Worm (Caenorhabditis elegans) whole organism, L4 larva: ENCODE measurements around the gene srab-17.

ENCODE experiments used
- F10B5.3 ChIP-seq: sonication (generic microtip); optimal IDR thresholded peaks from 2 replicates; lab custom pipeline; 2016; ENCODE audit warnings: mild to moderate bottlenecking, missing genetic modification characterization, missing compliant biosample characterization
- F37D6.2 ChIP-seq: sonication (generic microtip); optimal IDR thresholded peaks from 2 replicates; lab custom pipeline; 2016; ENCODE audit warnings: mild to moderate bottlenecking, missing genetic modification characterization, missing compliant biosample characterization
- F49E8.2 ChIP-seq: sonication (generic microtip); optimal IDR thresholded peaks from 2 replicates; lab custom pipeline; 2016; ENCODE audit warnings: missing compliant biosample characterization, mild to moderate bottlenecking, missing genetic modification characterization, borderline replicate concordance
- R02D3.7 ChIP-seq: fragments of 150-350 bp; sonication (generic microtip); optimal IDR thresholded peaks from 3 replicates; lab custom pipeline; 2014; ENCODE audit warnings: missing biosample characterization, missing genetic modification characterization
- T26A8.4 ChIP-seq: fragments of 200-800 bp; sonication (Bioruptor generic); IDR thresholded peaks from 2 replicates; pipeline ENCODE4 v1.3.6; 2022; ENCODE audit warnings: missing genetic modification characterization, missing compliant biosample characterization
- ZK546.5 ChIP-seq, 2 experiments: sonication (generic microtip); optimal IDR thresholded peaks; 2 replicates each; lab custom pipeline; 2017; ENCODE audit warnings: missing biosample characterization in 2 of 2, missing genetic modification characterization in 2 of 2
- aha-1 ChIP-seq: fragments of 150-350 bp; peaks from one replicate; lab custom pipeline; 2014; ENCODE audit warnings: missing biosample characterization, missing genetic modification characterization
- aly-2 ChIP-seq: sonication (generic microtip); optimal IDR thresholded peaks from 2 replicates; lab custom pipeline; 2018; ENCODE audit warnings: missing biosample characterization, missing genetic modification characterization
- ceh-20 ChIP-seq: fragments of 200-800 bp; sonication (Bioruptor generic); IDR thresholded peaks from 2 replicates; pipeline ENCODE4 v1.3.6; 2022; ENCODE audit warnings: missing genetic modification reagents, missing genetic modification characterization, missing compliant biosample characterization
- cey-2 ChIP-seq: sonication (generic microtip); optimal IDR thresholded peaks from 3 replicates; lab custom pipeline; 2017; ENCODE audit warnings: missing genetic modification characterization, mild to moderate bottlenecking, missing compliant biosample characterization, antibody characterized with exemption, borderline replicate concordance; ENCODE audit not compliant: insufficient read depth
- daf-12 ChIP-seq: fragments of 150-350 bp; optimal IDR thresholded peaks from 2 replicates; lab custom pipeline; 2014; ENCODE audit warnings: missing biosample characterization, missing genetic modification reagents, missing genetic modification characterization
- daf-8 ChIP-seq: fragments of 200-800 bp; sonication (Bioruptor generic); IDR thresholded peaks from 2 replicates; pipeline ENCODE4 v1.3.6; 2022; ENCODE audit warnings: missing genetic modification characterization, missing compliant biosample characterization
- dmd-6 ChIP-seq: fragments of 200-800 bp; sonication (Bioruptor generic); IDR thresholded peaks from 2 replicates; pipeline ENCODE4 v1.3.6; 2022; ENCODE audit warnings: missing genetic modification reagents, missing genetic modification characterization, missing compliant biosample characterization
- dmd-8 ChIP-seq: fragments of 200-800 bp; sonication (Bioruptor generic); IDR thresholded peaks from 2 replicates; pipeline ENCODE4 v1.3.6; 2022; ENCODE audit warnings: missing genetic modification characterization, missing compliant biosample characterization
- dpl-1 ChIP-seq: fragments of 150-350 bp; optimal IDR thresholded peaks from 2 replicates; lab custom pipeline; 2014; ENCODE audit warnings: missing biosample characterization, missing genetic modification reagents, missing genetic modification characterization
- hif-1 ChIP-seq, 2 experiments: sonication (generic microtip); optimal IDR thresholded peaks; 2 replicates each; lab custom pipeline; 2016 to 2017; ENCODE audit warnings: missing compliant biosample characterization in 2 of 2, missing genetic modification characterization in 2 of 2, missing genetic modification reagents in 2 of 2, missing genotype in 2 of 2, mild to moderate bottlenecking in 1 of 2
- lin-39 ChIP-seq: fragments of 150-350 bp; optimal IDR thresholded peaks from 2 replicates; lab custom pipeline; 2014; ENCODE audit warnings: missing biosample characterization, missing genetic modification reagents, missing genetic modification characterization
- lsy-2 ChIP-seq, 2 experiments: fragments of 150-350 bp in 1 of 2; sonication (generic microtip) in 1 of 2; optimal IDR thresholded peaks; 2 replicates each; lab custom pipeline; 2014 to 2017; ENCODE audit warnings: missing biosample characterization in 2 of 2, missing genetic modification characterization in 2 of 2
- mdt-29 ChIP-seq: fragments of 200-800 bp; sonication (Bioruptor generic); IDR thresholded peaks from 2 replicates; pipeline ENCODE4 v1.3.6; 2022; ENCODE audit warnings: missing genetic modification reagents, missing genetic modification characterization, missing compliant biosample characterization
- mep-1 ChIP-seq: fragments of 150-350 bp; sonication (generic microtip); optimal IDR thresholded peaks from 3 replicates; lab custom pipeline; 2014; ENCODE audit warnings: missing biosample characterization, missing genetic modification characterization
- mes-2 ChIP-seq: sonication (generic microtip); optimal IDR thresholded peaks from 2 replicates; lab custom pipeline; 2016; ENCODE audit warnings: missing genotype, mild to moderate bottlenecking, missing genetic modification characterization, missing compliant biosample characterization; ENCODE audit not compliant: poor library complexity, severe bottlenecking
- mxl-2 ChIP-seq: fragments of 200-800 bp; sonication (Bioruptor generic); conservative IDR thresholded peaks from 2 replicates; pipeline ENCODE4 v1.3.6; 2022; ENCODE audit warnings: missing genetic modification reagents, missing genetic modification characterization, missing compliant biosample characterization
- nhr-10 ChIP-seq: fragments of 150-350 bp; optimal IDR thresholded peaks from 2 replicates; lab custom pipeline; 2014; ENCODE audit warnings: missing biosample characterization, missing genetic modification characterization
- nhr-11 ChIP-seq: fragments of 150-350 bp; optimal IDR thresholded peaks from 2 replicates; lab custom pipeline; 2014; ENCODE audit warnings: missing biosample characterization, missing genetic modification characterization
- nhr-42 ChIP-seq: fragments of 200-800 bp; sonication (Bioruptor generic); IDR thresholded peaks from 2 replicates; pipeline ENCODE4 v1.3.6; 2022; ENCODE audit warnings: missing genetic modification characterization, missing compliant biosample characterization
- php-3 ChIP-seq: fragments of 200-800 bp; sonication (Bioruptor generic); IDR thresholded peaks from 2 replicates; pipeline ENCODE4 v1.3.6; 2022; ENCODE audit warnings: missing genetic modification reagents, missing genetic modification characterization, missing compliant biosample characterization
- pqm-1 ChIP-seq: sonication (generic microtip); optimal IDR thresholded peaks from 2 replicates; lab custom pipeline; 2017; ENCODE audit warnings: missing biosample characterization, missing genetic modification characterization
- saeg-2 ChIP-seq: fragments of 200-800 bp; sonication (Bioruptor generic); IDR thresholded peaks from 2 replicates; pipeline ENCODE4 v1.3.6; 2022; ENCODE audit warnings: missing genetic modification reagents, missing genetic modification characterization, missing compliant biosample characterization
- set-16 ChIP-seq: fragments of 200-800 bp; sonication (Bioruptor generic); IDR thresholded peaks from 2 replicates; pipeline ENCODE4 v1.3.6; 2022; ENCODE audit warnings: missing genetic modification reagents, missing genetic modification characterization, missing compliant biosample characterization
- snpc-4 ChIP-seq: fragments of 150-350 bp; optimal IDR thresholded peaks from 2 replicates; lab custom pipeline; 2014; ENCODE audit warnings: missing biosample characterization, missing genetic modification characterization
- unc-62 ChIP-seq, 3 experiments: fragments of 150-350 bp in 1 of 3; sonication (generic microtip); optimal IDR thresholded peaks in 2 of 3; peaks in 1 of 3; 1 replicate in 1 of 3; 2 replicates in 2 of 3; lab custom pipeline; 2014 to 2017; ENCODE audit warnings: missing biosample characterization in 3 of 3, missing genetic modification characterization in 3 of 3, missing genetic modification reagents in 3 of 3, missing genotype in 1 of 3
- vab-7 ChIP-seq: fragments of 200-800 bp; sonication (Bioruptor generic); IDR thresholded peaks from 2 replicates; pipeline ENCODE4 v1.3.6; 2022; ENCODE audit warnings: missing genetic modification reagents, missing genetic modification characterization, missing compliant biosample characterization
- ztf-11 ChIP-seq: fragments of 150-350 bp; optimal IDR thresholded peaks from 2 replicates; lab custom pipeline; 2014; ENCODE audit warnings: missing biosample characterization, missing genetic modification characterization

The srab-17 gene

DNA sequence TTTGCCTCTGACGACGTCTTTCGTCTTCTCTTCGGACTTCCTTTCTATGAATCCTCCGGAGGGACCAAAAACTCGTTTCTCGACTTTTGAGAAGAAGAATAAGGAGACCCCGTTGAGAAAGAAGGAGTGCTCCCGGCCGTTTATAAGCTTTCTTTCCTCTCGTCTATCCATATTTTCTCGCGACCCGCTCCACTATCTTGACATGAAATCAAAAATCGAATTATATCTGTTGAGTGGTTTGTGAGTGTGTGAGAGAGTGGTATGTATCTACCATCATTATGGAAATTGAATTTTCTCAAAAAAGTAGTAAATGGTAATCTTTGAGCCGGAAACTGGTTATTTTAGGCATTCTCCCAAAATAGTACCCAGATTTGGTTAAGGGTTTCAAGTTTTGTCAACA, 43.0 kb upstream of the srab-17 start:
- TF ChIP-seq unc-62 (GFP tag; optimal IDR thresholded peaks at IDR 0.05 in 1 of 2; lab: Kevin White, UChicago) (peak in 1 of 2 experiments; percentile 45), unc-62 (tag; optimal IDR thresholded peaks at IDR 0.05; lab: Kevin White, UChicago) (no peak), vab-7 (no peak), F49E8.2 (tag; lab: Kevin White, UChicago) (no peak)

DNA sequence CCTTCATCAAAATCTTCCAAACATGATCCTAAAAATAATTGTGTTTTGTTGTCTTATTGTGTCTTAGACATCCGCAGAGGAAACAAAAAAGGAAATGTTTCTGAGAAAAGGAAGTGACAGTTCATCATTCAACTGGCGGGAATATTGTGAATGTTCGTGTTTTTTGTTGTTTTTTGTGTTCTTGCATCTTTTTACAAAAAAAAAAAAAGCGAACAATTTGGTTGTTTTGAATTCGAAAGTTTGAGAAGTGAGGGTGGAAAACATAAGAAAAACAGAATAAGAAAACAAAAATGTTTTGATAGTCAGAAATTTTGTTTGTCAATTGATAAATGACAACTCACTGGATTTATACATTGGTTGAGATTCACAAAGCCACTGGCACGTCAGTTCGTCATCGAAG, 41.4 kb upstream of the srab-17 start:
- TF ChIP-seq unc-62 (GFP tag; optimal IDR thresholded peaks at IDR 0.05 in 1 of 2; lab: Kevin White, UChicago) (peak in 1 of 2 experiments; percentile 96), unc-62 (tag; optimal IDR thresholded peaks at IDR 0.05; lab: Kevin White, UChicago) (no peak), dmd-8 (GFP tag; lab: Robert Waterston, UW) (no peak)

DNA sequence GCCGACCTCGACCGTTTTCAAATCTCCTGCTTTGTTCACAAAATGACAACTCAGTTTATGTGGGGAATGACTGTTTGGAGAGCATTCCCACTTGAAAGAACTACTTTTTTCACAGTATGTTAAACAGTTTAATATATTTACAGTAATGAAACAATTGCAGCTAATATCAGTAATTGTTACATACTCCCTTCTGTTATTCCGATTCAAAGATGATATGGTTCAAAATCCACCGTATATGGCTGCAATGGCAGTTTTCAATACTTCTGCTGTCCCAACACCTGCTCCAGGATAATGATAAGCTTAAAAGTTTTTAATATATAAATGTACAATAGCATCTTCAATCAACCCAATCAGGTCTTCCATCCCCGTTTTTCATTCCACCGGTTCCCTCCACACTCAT, 39.0 kb upstream of the srab-17 start:
- TF ChIP-seq unc-62 (GFP tag; optimal IDR thresholded peaks at IDR 0.05 in 1 of 2; lab: Kevin White, UChicago) (peak in 1 of 2 experiments; percentile 95), unc-62 (tag; optimal IDR thresholded peaks at IDR 0.05; lab: Kevin White, UChicago) (no peak), daf-12 (tag; lab: Kevin White, UChicago) (no peak), nhr-42 (GFP tag; lab: Robert Waterston, UW) (no peak)

DNA sequence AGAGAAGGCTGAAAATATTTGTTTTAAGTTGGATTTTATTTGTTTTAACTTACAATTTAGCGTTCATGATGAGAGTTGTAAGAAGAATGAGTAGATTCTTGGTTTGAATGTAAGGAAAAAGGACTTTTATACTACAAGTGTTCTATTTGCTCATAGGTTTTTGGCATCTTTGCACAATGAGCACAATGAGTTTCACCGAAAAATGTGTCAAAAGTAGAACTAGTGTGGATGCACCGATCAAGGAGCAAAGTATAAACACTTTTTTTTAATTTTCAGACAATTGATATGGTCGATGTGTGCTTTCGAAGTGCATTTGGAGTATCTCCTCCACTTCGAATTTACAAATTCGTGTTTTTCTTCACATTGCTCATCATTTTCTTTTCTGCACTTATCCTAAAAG, 37.9 kb upstream of the srab-17 start, which contains the start of gene fipr-11:
fipr-11 (minus strand) TSS at position 101 of the 400 bp plus-strand sequence.
- no peak for TF ChIP-seq mep-1 (tag; lab: Kevin White, UChicago)
- TF ChIP-seq snpc-4, result no peak
- TF ChIP-seq F10B5.3, result no peak
- TF ChIP-seq php-3 (GFP tag; lab: Robert Waterston, UW), result no peak
- TF ChIP-seq F37D6.2, result no peak
- TF ChIP-seq ZK546.5 (tag; optimal IDR thresholded peaks at IDR 0.05; lab: Kevin White, UChicago), result no peak
- TF ChIP-seq aha-1 (tag; lab: Kevin White, UChicago), result no peak
- no peak for TF ChIP-seq mes-2 (tag; lab: Kevin White, UChicago)
- TF ChIP-seq T26A8.4 (GFP tag; lab: Robert Waterston, UW), result no peak
- TF ChIP-seq pqm-1 (tag; lab: Kevin White, UChicago), result no peak
- no peak for TF ChIP-seq dpl-1 (GFP tag; lab: Kevin White, UChicago)
- no peak for TF ChIP-seq R02D3.7
- no peak for TF ChIP-seq ztf-11 (tag; lab: Kevin White, UChicago)
- TF ChIP-seq daf-8 (GFP tag; lab: Robert Waterston, UW), result no peak
- no peak for TF ChIP-seq saeg-2
- no peak for TF ChIP-seq cey-2 (tag; lab: Kevin White, UChicago)
- no peak for TF ChIP-seq lsy-2 (tag; optimal IDR thresholded peaks at IDR 0.05; lab: Kevin White, UChicago)
- TF ChIP-seq, all 104 proteins: peak for 0

DNA sequence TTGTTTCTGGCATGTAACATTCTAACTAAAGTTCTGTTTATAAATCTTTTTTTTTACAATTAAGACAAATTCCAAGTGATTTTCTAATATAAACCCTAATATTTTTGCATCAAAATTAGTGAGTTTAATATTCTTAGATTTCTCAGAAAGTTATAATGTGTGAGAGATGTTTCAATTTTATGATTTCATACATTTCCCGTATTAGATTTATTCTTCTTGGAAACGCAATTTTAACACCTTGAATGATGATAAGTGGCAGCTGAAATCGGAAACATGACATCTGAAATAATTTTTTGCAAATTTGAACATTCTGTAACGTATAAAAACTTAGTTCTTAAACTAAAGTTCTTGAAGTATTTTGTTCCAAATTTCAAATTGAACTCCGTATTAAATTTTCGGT, 32.9 kb upstream of the srab-17 start:
- TF ChIP-seq nhr-11 (tag; lab: Kevin White, UChicago), result peak; percentile 17
- TF ChIP-seq nhr-10, result no peak

DNA sequence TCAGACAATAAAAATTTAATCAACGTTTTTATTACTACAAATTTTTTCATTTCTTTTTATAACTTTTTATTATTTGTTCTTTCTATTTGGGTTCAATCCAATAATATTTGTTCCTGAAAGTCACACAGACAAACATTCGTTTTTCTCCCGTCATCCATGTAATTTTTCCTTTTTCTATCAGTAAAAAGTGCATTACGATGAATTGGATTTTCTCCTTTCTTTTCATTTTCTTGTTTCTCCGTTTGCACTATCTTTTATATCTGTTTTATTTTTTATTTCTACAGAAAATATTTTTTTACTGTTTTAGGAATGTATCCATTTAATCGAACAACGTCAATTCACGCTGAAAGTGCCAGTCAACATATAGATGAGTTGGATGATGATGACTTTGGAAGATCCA, 31.1 kb upstream of the srab-17 start, which contains the start of gene egl-47:
egl-47 (plus strand) TSS at position 301 of the 400 bp plus-strand sequence.
- TF ChIP-seq mdt-29 (GFP tag; lab: Robert Waterston, UW) (no peak), ceh-20 (GFP tag; lab: Robert Waterston, UW) (no peak), set-16 (GFP tag; lab: Robert Waterston, UW) (no peak), mxl-2 (GFP tag; lab: Robert Waterston, UW) (no peak), lin-39 (tag; lab: Kevin White, UChicago) (no peak), aly-2 (no peak), hif-1 (tag; optimal IDR thresholded peaks at IDR 0.05; lab: Kevin White, UChicago) (no peak), dmd-6 (GFP tag; lab: Robert Waterston, UW) (no peak), R02D3.7 (no peak), F49E8.2 (tag; lab: Kevin White, UChicago) (no peak)
